Worm (Caenorhabditis elegans) whole organism, late embryonic: ENCODE measurements around the gene idpb-5.

Experiments used
- ceh-14 ChIP-seq: sonication (generic microtip); optimal IDR thresholded peaks from 2 replicates; lab custom pipeline; 2016; ENCODE audit warnings: missing genotype, missing genetic modification characterization, missing compliant biosample characterization
- pros-1 ChIP-seq: fragments of 150-350 bp; optimal IDR thresholded peaks from 2 replicates; lab custom pipeline; 2014; ENCODE audit warnings: missing biosample characterization, missing genetic modification reagents, missing genetic modification characterization
- sox-4 ChIP-seq: sonication (generic microtip); optimal IDR thresholded peaks from 2 replicates; lab custom pipeline; 2017; ENCODE audit warnings: mild to moderate bottlenecking, missing genetic modification characterization, inconsistent platforms, missing compliant biosample characterization
- tbx-2 ChIP-seq: sonication (generic microtip); optimal IDR thresholded peaks from 2 replicates; lab custom pipeline; 2016; ENCODE audit warnings: missing genetic modification characterization, missing compliant biosample characterization
- unc-86 ChIP-seq: sonication (generic microtip); optimal IDR thresholded peaks from 2 replicates; lab custom pipeline; 2016; ENCODE audit warnings: missing genetic modification characterization, missing compliant biosample characterization

DNA sequence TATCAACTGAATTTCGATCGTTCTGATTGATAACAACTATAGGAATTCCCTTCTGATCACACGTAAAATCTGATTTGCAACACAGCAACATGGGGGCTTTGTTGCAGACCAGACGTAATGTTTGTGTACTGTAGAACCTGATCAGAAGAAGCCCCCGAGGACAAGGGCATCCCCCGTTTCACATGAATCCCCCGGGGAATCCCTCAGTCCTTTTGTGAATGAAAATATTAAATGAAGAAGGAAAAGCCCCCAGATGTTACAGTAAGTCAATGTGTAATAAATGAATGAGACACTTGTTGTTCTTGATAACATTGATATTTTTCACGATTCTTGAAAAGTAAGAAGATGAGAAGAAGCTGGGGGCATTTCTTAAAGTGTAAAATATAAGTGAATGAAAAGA lies 45.1 kb upstream of the idpb-5 start:
- no peak for TF ChIP-seq tbx-2 (tag; lab: Kevin White, UChicago)
- TF ChIP-seq ceh-14 (tag; lab: Kevin White, UChicago) = no peak
- TF ChIP-seq sox-4 (tag; lab: Kevin White, UChicago) = no peak
- TF ChIP-seq unc-86 = no peak
- TF ChIP-seq pros-1 = no peak
